Fruit fly (Drosophila melanogaster): ENCODE data around the gene Pop1.

- no peak for TF ChIP-seq CG10348 (GFP tag; IDR thresholded peaks at IDR 0.05)
- no peak for TF ChIP-seq fd96Ca (GFP tag; IDR thresholded peaks at IDR 0.05)
- TF ChIP-seq CG9948 (tag; optimal IDR thresholded peaks at IDR 0.05) = no peak
- TF ChIP-seq CG8301 (tag; optimal IDR thresholded peaks at IDR 0.05) = no peak
- TF ChIP-seq gl (tag; optimal IDR thresholded peaks at IDR 0.05) = no peak
- no peak for TF ChIP-seq EcR (GFP tag; optimal IDR thresholded peaks at IDR 0.05)
Observed at dm6 chrX:5588454-5588853, 34.0 kb upstream of the Pop1 start.

Measured in whole organism, pupa.